Worm (Caenorhabditis elegans) whole organism, L3 larva: ENCODE data around the gene npl-10.

Experiments
- ceh-82 ChIP-seq: fragments of 150-350 bp; optimal IDR thresholded peaks from 2 replicates; lab custom pipeline; 2014; ENCODE audit warnings: missing biosample characterization, missing genetic modification characterization
- ceh-9 ChIP-seq: sonication (generic microtip); optimal IDR thresholded peaks from 2 replicates; lab custom pipeline; 2018; ENCODE audit warnings: missing biosample characterization, missing genetic modification characterization
- egl-27 ChIP-seq: sonication (generic microtip); optimal IDR thresholded peaks from 4 replicates; lab custom pipeline; 2017; ENCODE audit warnings: missing biosample characterization, missing genetic modification reagents, missing genetic modification characterization
- elt-1 ChIP-seq: fragments of 150-350 bp; optimal IDR thresholded peaks from 2 replicates; lab custom pipeline; 2014; ENCODE audit warnings: missing biosample characterization, missing genetic modification characterization
- elt-3 ChIP-seq, 3 experiments: fragments of 150-350 bp in 1 of 3; sonication (generic microtip) in 2 of 3; optimal IDR thresholded peaks; 2 replicates in 2 of 3; 4 replicates in 1 of 3; lab custom pipeline; 2014 to 2017; ENCODE audit warnings: missing biosample characterization in 3 of 3, missing genetic modification characterization in 3 of 3
- nfya-1 ChIP-seq: sonication (generic microtip); optimal IDR thresholded peaks from 2 replicates; lab custom pipeline; 2017; ENCODE audit warnings: missing genetic modification characterization, mild to moderate bottlenecking, missing compliant biosample characterization, antibody characterized with exemption, moderate library complexity; ENCODE audit not compliant: insufficient read depth
- nhr-11 ChIP-seq: fragments of 150-350 bp; optimal IDR thresholded peaks from 2 replicates; lab custom pipeline; 2014; ENCODE audit warnings: missing biosample characterization, missing genetic modification characterization
- nhr-237 ChIP-seq: fragments of 150-350 bp; optimal IDR thresholded peaks from 2 replicates; lab custom pipeline; 2014; ENCODE audit warnings: missing biosample characterization, missing genetic modification characterization
- nhr-76 ChIP-seq: fragments of 150-350 bp; sonication (generic microtip); optimal IDR thresholded peaks from 5 replicates; lab custom pipeline; 2014; ENCODE audit warnings: missing biosample characterization, missing genetic modification characterization
- skn-1 ChIP-seq: fragments of 150-350 bp; optimal IDR thresholded peaks from 2 replicates; lab custom pipeline; 2014; ENCODE audit warnings: missing biosample characterization, missing genetic modification characterization
- unc-62 ChIP-seq: fragments of 150-350 bp; sonication (generic microtip); optimal IDR thresholded peaks from 4 replicates; lab custom pipeline; 2014; ENCODE audit warnings: missing biosample characterization, missing genetic modification reagents, missing genetic modification characterization
- zag-1 ChIP-seq: fragments of 150-350 bp; optimal IDR thresholded peaks from 2 replicates; lab custom pipeline; 2014; ENCODE audit warnings: missing biosample characterization, missing genetic modification characterization
- ztf-11 ChIP-seq: fragments of 150-350 bp; optimal IDR thresholded peaks from 2 replicates; lab custom pipeline; 2014; ENCODE audit warnings: missing biosample characterization, missing genetic modification characterization

DNA sequence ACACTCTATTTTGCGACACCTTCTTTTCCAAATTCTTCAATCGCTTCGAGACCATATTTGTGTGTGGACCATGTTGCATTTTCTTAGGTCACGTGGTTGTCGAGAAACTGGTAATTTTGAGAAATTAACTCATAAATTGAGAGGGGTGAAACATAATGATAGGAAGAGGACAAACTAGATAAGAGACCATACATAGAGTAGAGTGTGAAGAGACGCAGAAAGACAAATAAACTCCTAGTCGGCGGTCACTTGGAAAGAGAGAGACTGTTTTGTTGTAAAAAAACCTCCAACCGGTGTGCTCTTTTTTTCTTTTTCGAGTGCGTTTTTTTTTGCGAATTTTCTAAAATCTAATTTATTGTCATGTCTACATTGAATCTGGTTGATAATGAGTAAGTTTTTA, 24.3 kb upstream of the npl-10 start, which contains the start of gene R10E9.3:
- TF ChIP-seq ceh-82 (tag; lab: Kevin White, UChicago) (no peak), elt-1 (tag; lab: Kevin White, UChicago) (no peak), unc-62 (GFP tag; lab: Kevin White, UChicago) (no peak), nfya-1 (tag; lab: Kevin White, UChicago) (peak; percentile 3), nhr-76 (tag; lab: Kevin White, UChicago) (no peak), skn-1 (tag; lab: Kevin White, UChicago) (no peak), ztf-11 (tag; lab: Kevin White, UChicago) (no peak), zag-1 (tag; lab: Kevin White, UChicago) (no peak), nhr-11 (no peak), nhr-237 (no peak), egl-27 (tag; lab: Kevin White, UChicago) (no peak), elt-3 (tag; optimal IDR thresholded peaks at IDR 0.05; lab: Kevin White, UChicago) (no peak), ceh-9 (tag; lab: Kevin White, UChicago) (no peak)
